Fruit fly (Drosophila melanogaster) whole organism, embryonic: ENCODE results near the gene CG4009.

ENCODE experiments used
- Aef1 ChIP-seq: fragments of 200-800 bp; sonication (Bioruptor generic); IDR thresholded peaks from 3 replicates; pipeline ENCODE4 v1.3.6; 2022; ENCODE audit warnings: missing biosample characterization, missing genetic modification characterization
- CG10431 ChIP-seq: fragments of 200-800 bp; sonication (Bioruptor generic); optimal IDR thresholded peaks from 3 replicates; lab custom pipeline; 2018; ENCODE audit warnings: missing biosample characterization, mild to moderate bottlenecking, missing genetic modification characterization
- CG12071 ChIP-seq: fragments of 200-800 bp; sonication (Bioruptor generic); optimal IDR thresholded peaks from 3 replicates; lab custom pipeline; 2018; ENCODE audit warnings: missing biosample characterization, mild to moderate bottlenecking, missing genetic modification characterization
- CG12659 ChIP-seq: fragments of 200-800 bp; sonication (Bioruptor generic); optimal IDR thresholded peaks from 3 replicates; lab custom pipeline; 2017; ENCODE audit warnings: mild to moderate bottlenecking, missing biosample characterization, missing genetic modification reagents, missing genetic modification characterization
- CG12769 ChIP-seq: fragments of 200-800 bp; sonication (Bioruptor generic); optimal IDR thresholded peaks from 2 replicates; lab custom pipeline; 2019; ENCODE audit warnings: missing biosample characterization, mild to moderate bottlenecking, missing genetic modification characterization, moderate library complexity
- CG14965 ChIP-seq: fragments of 200-800 bp; sonication (Bioruptor generic); optimal IDR thresholded peaks from 2 replicates; lab custom pipeline; 2016; ENCODE audit warnings: missing biosample characterization, missing genetic modification characterization, borderline replicate concordance
- CG18011 ChIP-seq: fragments of 200-800 bp; sonication (Bioruptor generic); optimal IDR thresholded peaks from 2 replicates; lab custom pipeline; 2017; ENCODE audit warnings: missing biosample characterization, missing genetic modification characterization, mild to moderate bottlenecking, moderate library complexity, missing genotype
- CG18764 ChIP-seq: fragments of 200-800 bp; sonication (Bioruptor generic); optimal IDR thresholded peaks from 3 replicates; lab custom pipeline; 2016; ENCODE audit warnings: missing biosample characterization, missing genetic modification characterization
- CG2199 ChIP-seq: fragments of 200-800 bp; sonication (Bioruptor generic); IDR thresholded peaks from 3 replicates; pipeline ENCODE4 v1.3.6; 2022; ENCODE audit warnings: missing biosample characterization, missing genetic modification characterization
- CG2889 ChIP-seq: fragments of 200-800 bp; sonication (Bioruptor generic); IDR thresholded peaks from 3 replicates; pipeline ENCODE4 v1.3.6; 2022; ENCODE audit warnings: missing biosample characterization, missing genetic modification characterization
- CG30403 ChIP-seq: fragments of 200-800 bp; sonication (Bioruptor generic); optimal IDR thresholded peaks from 3 replicates; lab custom pipeline; 2016; ENCODE audit warnings: missing biosample characterization, missing genetic modification characterization
- CG34376 ChIP-seq: fragments of 200-800 bp; sonication (Bioruptor generic); optimal IDR thresholded peaks from 2 replicates; lab custom pipeline; 2018; ENCODE audit warnings: missing biosample characterization, mild to moderate bottlenecking, missing genetic modification characterization
- CG6683 ChIP-seq: fragments of 200-800 bp; sonication (Bioruptor generic); optimal IDR thresholded peaks from 2 replicates; lab custom pipeline; 2017; ENCODE audit warnings: missing biosample characterization, mild to moderate bottlenecking, missing genetic modification characterization, missing genetic modification reagents
- CG7556 ChIP-seq: fragments of 200-800 bp; sonication (Bioruptor generic); optimal IDR thresholded peaks from 2 replicates; lab custom pipeline; 2017; ENCODE audit warnings: missing biosample characterization, mild to moderate bottlenecking, missing genetic modification characterization
- CG8281 ChIP-seq: fragments of 200-800 bp; sonication (Bioruptor generic); optimal IDR thresholded peaks from 2 replicates; lab custom pipeline; 2018; ENCODE audit warnings: missing biosample characterization, mild to moderate bottlenecking, missing genetic modification characterization, moderate library complexity
- CG8765 ChIP-seq: fragments of 200-800 bp; sonication (Bioruptor generic); IDR thresholded peaks from 2 replicates; pipeline ENCODE4 v1.3.6; 2022; ENCODE audit warnings: missing biosample characterization, missing genetic modification characterization
- CG9437 ChIP-seq: fragments of 200-800 bp; sonication (Bioruptor generic); optimal IDR thresholded peaks from 2 replicates; lab custom pipeline; 2018; ENCODE audit warnings: missing biosample characterization, mild to moderate bottlenecking, missing genetic modification characterization
- CG9932 ChIP-seq: fragments of 200-800 bp; sonication (Bioruptor generic); IDR thresholded peaks from 2 replicates; pipeline ENCODE4 v1.3.6; 2022; ENCODE audit warnings: missing biosample characterization, missing genetic modification characterization
- Dip2 ChIP-seq: fragments of 200-800 bp; sonication (Bioruptor generic); IDR thresholded peaks from 2 replicates; pipeline ENCODE4 v1.3.6; 2022; ENCODE audit warnings: missing biosample characterization, missing genetic modification characterization
- Dp ChIP-seq: fragments of 200-800 bp; sonication (Bioruptor generic); optimal IDR thresholded peaks from 2 replicates; lab custom pipeline; 2018; ENCODE audit warnings: missing biosample characterization, mild to moderate bottlenecking, missing genetic modification characterization, moderate library complexity
- Drgx ChIP-seq: fragments of 200-800 bp; sonication (Bioruptor generic); IDR thresholded peaks from 2 replicates; pipeline ENCODE4 v1.3.6; 2022; ENCODE audit warnings: missing biosample characterization, missing genetic modification characterization
- HLH3B ChIP-seq: fragments of 200-800 bp; sonication (Bioruptor generic); IDR thresholded peaks from 2 replicates; pipeline ENCODE4 v1.3.6; 2022; ENCODE audit warnings: missing biosample characterization, missing genetic modification characterization
- Jarid2 ChIP-seq: fragments of 200-800 bp; sonication (Bioruptor generic); optimal IDR thresholded peaks from 3 replicates; lab custom pipeline; 2017; ENCODE audit warnings: mild to moderate bottlenecking, missing biosample characterization, missing genetic modification reagents, missing genetic modification characterization
- Lpt ChIP-seq: fragments of >200 bp; optimal IDR thresholded peaks from 2 replicates; lab custom pipeline; 2018; ENCODE audit warnings: missing biosample characterization, missing genetic modification characterization
- Max ChIP-seq: fragments of 200-800 bp; sonication (Bioruptor generic); optimal IDR thresholded peaks from 2 replicates; lab custom pipeline; 2016; ENCODE audit warnings: missing biosample characterization, mild to moderate bottlenecking, missing genetic modification characterization
- Mrtf ChIP-seq: fragments of 200-800 bp; sonication (Bioruptor generic); IDR thresholded peaks from 3 replicates; pipeline ENCODE4 v1.3.6; 2022; ENCODE audit warnings: missing biosample characterization, missing genetic modification characterization
- NfI ChIP-seq: fragments of 200-800 bp; sonication (Bioruptor generic); optimal IDR thresholded peaks from 3 replicates; lab custom pipeline; 2018; ENCODE audit warnings: missing biosample characterization, mild to moderate bottlenecking, missing genetic modification characterization, moderate library complexity
- Opbp ChIP-seq: fragments of 200-800 bp; sonication (Bioruptor generic); IDR thresholded peaks from 3 replicates; pipeline ENCODE4 v1.3.6; 2022; ENCODE audit warnings: missing biosample characterization, missing genetic modification characterization; ENCODE audit not compliant: partially characterized antibody
- ab ChIP-seq: fragments of 200-800 bp; sonication (Bioruptor generic); optimal IDR thresholded peaks from 2 replicates; lab custom pipeline; 2016; ENCODE audit warnings: missing biosample characterization, missing genetic modification characterization
- ash1 ChIP-seq: fragments of 200-800 bp; sonication (Bioruptor generic); optimal IDR thresholded peaks from 2 replicates; lab custom pipeline; 2018; ENCODE audit warnings: missing biosample characterization, mild to moderate bottlenecking, missing genetic modification characterization
- bigmax ChIP-seq: fragments of 200-800 bp; sonication (Bioruptor generic); optimal IDR thresholded peaks from 2 replicates; lab custom pipeline; 2018; ENCODE audit warnings: missing biosample characterization, mild to moderate bottlenecking, missing genetic modification characterization
- corto ChIP-seq: fragments of 200-800 bp; sonication (Bioruptor generic); optimal IDR thresholded peaks from 2 replicates; lab custom pipeline; 2016; ENCODE audit warnings: missing biosample characterization, mild to moderate bottlenecking, missing genetic modification characterization, moderate library complexity
- dmrt11E ChIP-seq: fragments of 200-800 bp; sonication (Bioruptor generic); optimal IDR thresholded peaks from 3 replicates; lab custom pipeline; 2018; ENCODE audit warnings: missing biosample characterization, mild to moderate bottlenecking, missing genetic modification characterization, moderate library complexity
- eve ChIP-seq, 2 experiments: fragments of >200 bp; optimal IDR thresholded peaks; 2 replicates each; lab custom pipeline; 2017; ENCODE audit warnings: missing biosample characterization in 2 of 2, missing genetic modification characterization in 2 of 2
- eyg ChIP-seq: fragments of 200-800 bp; sonication (Bioruptor generic); optimal IDR thresholded peaks from 3 replicates; lab custom pipeline; 2016; ENCODE audit warnings: missing biosample characterization, missing genetic modification characterization
- fd64A ChIP-seq: fragments of 200-800 bp; sonication (Bioruptor generic); optimal IDR thresholded peaks from 3 replicates; lab custom pipeline; 2018; ENCODE audit warnings: missing biosample characterization, mild to moderate bottlenecking, missing genetic modification characterization
- grn ChIP-seq: fragments of 200-800 bp; sonication (Bioruptor generic); optimal IDR thresholded peaks from 3 replicates; lab custom pipeline; 2017; ENCODE audit warnings: missing biosample characterization, missing genetic modification characterization
- kni ChIP-seq: fragments of 200-800 bp; sonication (Bioruptor generic); optimal IDR thresholded peaks from 3 replicates; lab custom pipeline; 2017; ENCODE audit warnings: mild to moderate bottlenecking, missing biosample characterization, missing genetic modification reagents, missing genetic modification characterization
- slbo ChIP-seq: fragments of 200-800 bp; sonication (Bioruptor generic); IDR thresholded peaks from 2 replicates; pipeline ENCODE4 v1.3.6; 2022; ENCODE audit warnings: missing biosample characterization, missing genetic modification characterization
- sqz ChIP-seq: fragments of 200-800 bp; sonication (Bioruptor generic); optimal IDR thresholded peaks from 3 replicates; lab custom pipeline; 2018; ENCODE audit warnings: missing biosample characterization, mild to moderate bottlenecking, missing genetic modification characterization
- trh ChIP-seq: fragments of 200-800 bp; sonication (Bioruptor generic); optimal IDR thresholded peaks from 2 replicates; lab custom pipeline; 2016; ENCODE audit warnings: missing biosample characterization, missing genetic modification characterization
- twi ChIP-seq: fragments of 200-800 bp; optimal IDR thresholded peaks from 2 replicates; lab custom pipeline; 2019; ENCODE audit warnings: missing biosample characterization, mild to moderate bottlenecking, missing genetic modification characterization, moderate library complexity
- unpg ChIP-seq: fragments of 200-800 bp; sonication (Bioruptor generic); optimal IDR thresholded peaks from 3 replicates; lab custom pipeline; 2018; ENCODE audit warnings: missing biosample characterization, mild to moderate bottlenecking, missing genetic modification characterization, moderate library complexity
- usp ChIP-seq: fragments of >200 bp; optimal IDR thresholded peaks from 2 replicates; lab custom pipeline; 2017; ENCODE audit warnings: missing biosample characterization, missing genetic modification characterization
- wek ChIP-seq: fragments of 200-800 bp; sonication (Bioruptor generic); optimal IDR thresholded peaks from 3 replicates; lab custom pipeline; 2018; ENCODE audit warnings: missing biosample characterization, mild to moderate bottlenecking, missing genetic modification characterization, moderate library complexity
- z ChIP-seq: fragments of 200-800 bp; sonication (Bioruptor generic); IDR thresholded peaks from 3 replicates; pipeline ENCODE4 v1.3.6; 2022; ENCODE audit warnings: missing biosample characterization, missing genetic modification characterization
- zfh1 ChIP-seq: fragments of 200-800 bp; sonication (Bioruptor generic); IDR thresholded peaks from 3 replicates; pipeline ENCODE4 v1.3.6; 2022; ENCODE audit warnings: missing biosample characterization, missing genetic modification characterization

The CG4009 gene

DNA sequence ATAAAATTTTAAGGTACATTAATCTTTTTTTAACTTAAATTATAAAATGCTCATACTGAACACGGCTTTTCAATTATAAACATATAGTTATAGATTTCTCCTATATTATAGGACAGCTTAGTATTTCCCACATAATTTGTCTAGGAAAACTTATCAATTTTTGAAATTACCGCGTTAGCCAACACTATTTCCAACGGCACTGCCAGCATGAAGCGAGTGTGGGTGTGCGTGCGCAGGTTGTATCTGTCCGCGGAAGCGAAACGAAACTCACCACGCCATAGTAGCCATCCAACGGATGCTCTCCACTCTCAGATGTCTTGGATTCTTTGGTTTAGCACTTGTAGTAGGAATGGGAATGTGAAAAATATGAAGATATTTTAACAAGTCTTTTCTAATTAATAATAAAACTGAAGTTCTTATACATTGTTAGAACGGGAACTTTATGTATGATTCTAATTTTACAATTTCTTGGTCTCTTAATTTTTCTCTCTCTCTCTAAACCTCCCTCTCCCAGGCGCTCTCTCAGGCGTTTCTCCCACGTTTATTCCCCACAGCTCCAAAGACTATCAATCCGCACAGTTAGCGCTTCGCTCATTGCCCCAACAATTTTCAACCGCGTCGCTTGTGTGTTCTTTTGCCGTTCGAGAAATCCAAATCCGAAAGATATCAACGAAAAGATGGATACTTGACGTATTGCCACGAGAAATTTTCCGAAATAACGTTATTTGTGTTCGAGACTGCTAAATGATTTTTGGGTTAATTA lies 17.8 kb upstream of the CG4009 start, which contains the start of gene Dad (continued):
- TF ChIP-seq Drgx (GFP tag; lab: Robert Waterston, UW) (no peak), CG9932 (GFP tag; lab: Robert Waterston, UW) (no peak), CG30403 (GFP tag; lab: Kevin White, UChicago) (no peak), slbo (0 out of 2 replicates have a peak, but pooled peaks have one; percentile 28), CG9437 (no peak), Dp (peak; percentile 96), bigmax (no peak), CG2199 (GFP tag; lab: Robert Waterston, UW) (peak; percentile 11; the same call in 1 of the 3 replicates), kni (GFP tag; lab: Kevin White, UChicago) (peak; percentile 41), ab (GFP tag; lab: Kevin White, UChicago) (peak; percentile 16), trh (GFP tag; lab: Kevin White, UChicago) (no peak), grn (GFP tag; lab: Kevin White, UChicago) (no peak), corto (peak; percentile 76), twi (tag; lab: Kevin White, UChicago) (no peak), ash1 (GFP tag; lab: Kevin White, UChicago) (peak; percentile 82), CG12769 (tag; lab: Kevin White, UChicago) (peak; percentile 51), Dip2 (no peak), HLH3B (GFP tag; lab: Robert Waterston, UW) (0 out of 2 replicates have a peak, but pooled peaks have one; percentile 8), CG18764 (GFP tag; lab: Kevin White, UChicago) (no peak), Aef1 (GFP tag; lab: Robert Waterston, UW) (no peak), CG8281 (tag; lab: Kevin White, UChicago) (peak; percentile 32), CG6683 (no peak), CG12659 (GFP tag; lab: Kevin White, UChicago) (peak; percentile 15), z (no peak), CG34376 (GFP tag; lab: Kevin White, UChicago) (peak; percentile 51), zfh1 (GFP tag; lab: Robert Waterston, UW) (0 out of 3 replicates have a peak, but pooled peaks have one; percentile 23), dmrt11E (no peak), Max (GFP tag; lab: Kevin White, UChicago) (no peak), CG14965 (GFP tag; lab: Kevin White, UChicago) (no peak), CG2889 (GFP tag; lab: Robert Waterston, UW) (no peak), CG10431 (no peak), eve (GFP tag; optimal IDR thresholded peaks at IDR 0.05; lab: Kevin White, UChicago) (peak in 1 of 2 experiments; percentile 86), sqz (GFP tag; lab: Kevin White, UChicago) (peak; percentile 34), fd64A (GFP tag; lab: Kevin White, UChicago) (no peak), CG7556 (GFP tag; lab: Kevin White, UChicago) (no peak), Jarid2 (peak; percentile 94), Lpt (GFP tag; lab: Kevin White, UChicago) (no peak), CG18011 (GFP tag; lab: Kevin White, UChicago) (no peak), wek (GFP tag; lab: Kevin White, UChicago) (peak; percentile 31), CG8765 (no peak), Opbp (GFP tag; lab: Robert Waterston, UW) (0 out of 3 replicates have a peak, but pooled peaks have one; percentile 50), usp (GFP tag; lab: Kevin White, UChicago) (no peak), unpg (GFP tag; lab: Kevin White, UChicago) (peak; percentile 32), Mrtf (no peak), CG12071 (GFP tag; lab: Kevin White, UChicago) (no peak), eyg (GFP tag; lab: Kevin White, UChicago) (no peak), NfI (GFP tag; lab: Kevin White, UChicago) (no peak)
